Fruit fly (Drosophila melanogaster) Kc167 (cell line): Measurements from ENCODE around the gene RpS6.

Experiments
- Myc ChIP-seq: fragments of >200 bp; optimal IDR thresholded peaks from 2 replicates; lab custom pipeline; 2017; ENCODE audit warnings: missing external identifiers
- Sin3A ChIP-seq: fragments of >200 bp; optimal IDR thresholded peaks from 2 replicates; lab custom pipeline; 2018; ENCODE audit warnings: missing external identifiers
- h ChIP-seq: fragments of >200 bp; optimal IDR thresholded peaks from 3 replicates; lab custom pipeline; 2018; ENCODE audit warnings: missing external identifiers
- insv ChIP-seq: fragments of >200 bp; optimal IDR thresholded peaks from 3 replicates; lab custom pipeline; 2018; ENCODE audit warnings: missing external identifiers
- psq ChIP-seq: fragments of >200 bp; optimal IDR thresholded peaks from 2 replicates; lab custom pipeline; 2017; ENCODE audit warnings: missing external identifiers
- ttk ChIP-seq: sonication (Bioruptor generic); optimal IDR thresholded peaks from 2 replicates; lab custom pipeline; 2017; ENCODE audit warnings: missing external identifiers

Gene RpS6

dm6 chrX:7901153-7902038 is at the start of gene RpS6, which contains the start of gene bys:
Gene RpS6 (minus strand): TSS chrX:7901331.
Gene bys (plus strand): TSS chrX:7901880.
- no peak for TF ChIP-seq insv (lab: Kevin White, UChicago)

- TF ChIP-seq Myc (lab: Kevin White, UChicago), result no peak
- no peak for TF ChIP-seq h
- TF ChIP-seq ttk, result no peak
- no peak for TF ChIP-seq Sin3A (lab: Kevin White, UChicago)
- TF ChIP-seq insv (lab: Kevin White, UChicago), result no peak
- no peak for TF ChIP-seq psq (lab: Kevin White, UChicago)
These were observed 45.8 kb upstream of the RpS6 start, which contains the start of gene orion for dm6 chrX:7946858-7947313. Gene orion (minus strand): TSS chrX:7946908.

dm6 chrX:7944772-7945722 is 43.9 kb upstream of the RpS6 start:
- TF ChIP-seq h, result no peak
- TF ChIP-seq psq (lab: Kevin White, UChicago), result no peak
- no peak for TF ChIP-seq Myc (lab: Kevin White, UChicago)
- no peak for TF ChIP-seq insv (lab: Kevin White, UChicago)
- no peak for TF ChIP-seq ttk
- TF ChIP-seq Sin3A (lab: Kevin White, UChicago), result no peak

dm6 chrX:7944151-7944713 is 43.1 kb upstream of the RpS6 start:
- TF ChIP-seq insv (lab: Kevin White, UChicago) (no peak), h (no peak), ttk (no peak), psq (lab: Kevin White, UChicago) (no peak), Sin3A (lab: Kevin White, UChicago) (no peak), Myc (lab: Kevin White, UChicago) (no peak)

dm6 chrX:7938482-7938804 is 37.3 kb upstream of the RpS6 start:
- TF ChIP-seq Sin3A (lab: Kevin White, UChicago) (no peak), ttk (no peak), insv (lab: Kevin White, UChicago) (no peak), psq (lab: Kevin White, UChicago) (no peak), h (no peak), Myc (lab: Kevin White, UChicago) (no peak)

dm6 chrX:7937588-7938481 is 36.7 kb upstream of the RpS6 start:
- TF ChIP-seq ttk (no peak), insv (lab: Kevin White, UChicago) (no peak), h (no peak), Sin3A (lab: Kevin White, UChicago) (no peak), psq (lab: Kevin White, UChicago) (no peak), Myc (lab: Kevin White, UChicago) (no peak)

- no peak for TF ChIP-seq Sin3A (lab: Kevin White, UChicago)
- TF ChIP-seq h, result no peak
- no peak for TF ChIP-seq psq (lab: Kevin White, UChicago)
- TF ChIP-seq ttk, result no peak
- no peak for TF ChIP-seq insv (lab: Kevin White, UChicago)
- no peak for TF ChIP-seq Myc (lab: Kevin White, UChicago)
These were observed 34.9 kb upstream of the RpS6 start, which contains the start of gene Ubr3 for dm6 chrX:7935798-7936572. Gene Ubr3 (plus strand): TSS chrX:7935896.

dm6 chrX:7934679-7935078 is 33.5 kb upstream of the RpS6 start, which contains the start of gene RpS14b:
Gene RpS14b (plus strand): TSS chrX:7934898.
- TF ChIP-seq h (no peak), insv (lab: Kevin White, UChicago) (no peak), psq (lab: Kevin White, UChicago) (no peak), ttk (no peak)

dm6 chrX:7933210-7933915 is 32.2 kb upstream of the RpS6 start, which contains the start of the genes Dhdds and RpS14a:
Gene Dhdds (minus strand): TSS chrX:7933351.
Gene RpS14a (plus strand): TSS chrX:7933742.
- TF ChIP-seq Sin3A (lab: Kevin White, UChicago) (no peak), psq (lab: Kevin White, UChicago) (no peak), Myc (lab: Kevin White, UChicago) (no peak), insv (lab: Kevin White, UChicago) (no peak), h (no peak), ttk (no peak)
